Worm (Caenorhabditis elegans): ENCODE measurements around the gene prdx-6.

Gene prdx-6

ce11 chrIV:255379-255857 is 37.1 kb downstream of the prdx-6 start, which contains the start of gene rcat-1 (continued):
- TF ChIP-seq nhr-77 (tag; optimal IDR thresholded peaks at IDR 0.05) (peak; percentile 85), snpc-1.2 (GFP tag; IDR thresholded peaks at IDR 0.05) (no peak), nhr-48 (tag; optimal IDR thresholded peaks at IDR 0.05) (no peak), ZK546.5 (tag; optimal IDR thresholded peaks at IDR 0.05) (no peak), F37D6.2 (tag; optimal IDR thresholded peaks at IDR 0.05) (no peak), mxl-3 (GFP tag; optimal IDR thresholded peaks at IDR 0.05) (no peak), nhr-25 (tag; optimal IDR thresholded peaks at IDR 0.05; ENCODE audit: borderline replicate concordance, insufficient read depth) (peak; percentile 40), dmd-6 (GFP tag; IDR thresholded peaks at IDR 0.05) (no peak), php-3 (GFP tag; IDR thresholded peaks at IDR 0.05) (0 out of 2 replicates have a peak, but pooled peaks have one; percentile 12), nhr-11 (tag; optimal IDR thresholded peaks at IDR 0.05) (peak; percentile 73), nhr-6 (tag; optimal IDR thresholded peaks at IDR 0.05) (peak; percentile 89), nhr-28 (tag; optimal IDR thresholded peaks at IDR 0.05) (peak; percentile 47), F26F4.8 (GFP tag; conservative IDR thresholded peaks at IDR 0.05) (no peak), hif-1 (tag; optimal IDR thresholded peaks at IDR 0.05) (peak in 1 of 2 experiments; percentile 61), T26A8.4 (GFP tag; IDR thresholded peaks at IDR 0.05) (no peak), hlh-30 (tag; optimal IDR thresholded peaks at IDR 0.05; ENCODE audit: insufficient read depth) (peak; percentile 88), arid-1 (GFP tag; conservative IDR thresholded peaks at IDR 0.05) (no peak), ces-1 (GFP tag; optimal IDR thresholded peaks at IDR 0.05) (no peak), aha-1 (tag) (no peak), lim-7 (GFP tag; IDR thresholded peaks at IDR 0.05) (no peak), duxl-1 (tag; optimal IDR thresholded peaks at IDR 0.05; ENCODE audit: poor library complexity) (no peak), R02D3.7 (tag; optimal IDR thresholded peaks at IDR 0.05) (peak; percentile 100), egl-43 (GFP tag; IDR thresholded peaks at IDR 0.05) (no peak), ztf-7 (tag; optimal IDR thresholded peaks at IDR 0.05) (peak; percentile 22), dpl-1 (GFP tag; optimal IDR thresholded peaks at IDR 0.05) (peak; percentile 95), mes-2 (tag; optimal IDR thresholded peaks at IDR 0.05; ENCODE audit: poor library complexity, severe bottlenecking) (peak; percentile 92), fkh-10 (GFP tag; optimal IDR thresholded peaks at IDR 0.05) (no peak), Y48G9A.11 (GFP tag; IDR thresholded peaks at IDR 0.05) (no peak), mxl-2 (GFP tag; conservative IDR thresholded peaks at IDR 0.05) (no peak), unc-62 (GFP tag; optimal IDR thresholded peaks at IDR 0.05 in 1 of 2) (peak in 1 of 2 experiments; percentile 49), unc-62 (tag; optimal IDR thresholded peaks at IDR 0.05) (no peak), madf-5 (GFP tag; IDR thresholded peaks at IDR 0.05) (no peak), aly-2 (tag; optimal IDR thresholded peaks at IDR 0.05) (no peak), T20F7.1 (GFP tag; optimal IDR thresholded peaks at IDR 0.05) (no peak), F10B5.3 (tag; optimal IDR thresholded peaks at IDR 0.05) (no peak), lir-3 (tag; optimal IDR thresholded peaks at IDR 0.05) (no peak)

DNA sequence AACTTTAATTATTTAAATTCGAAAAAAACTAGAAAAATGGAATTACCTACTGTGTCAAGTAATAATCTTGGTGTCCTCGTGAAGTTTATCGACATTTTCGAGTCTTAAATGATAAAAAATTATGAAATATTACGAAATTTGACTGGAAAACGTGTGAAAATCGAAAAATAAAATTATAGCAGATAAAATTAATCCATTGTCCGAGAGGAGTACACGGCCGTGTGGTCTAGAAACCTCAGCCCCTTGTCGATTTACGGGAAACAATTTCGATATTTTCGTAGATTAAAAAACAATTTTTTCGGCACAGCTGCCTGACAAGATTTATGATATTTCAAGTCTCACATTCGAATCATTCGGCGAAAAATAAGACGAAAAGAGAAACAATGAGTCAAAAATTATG is 38.7 kb downstream of the prdx-6 start, which contains the start of gene R02D3.8:
Gene R02D3.8, minus strand, starts transcription at position 109 of the 400 bp plus-strand sequence.
- TF ChIP-seq zip-2 (tag; optimal IDR thresholded peaks at IDR 0.05) (no peak), T26A8.4 (GFP tag; IDR thresholded peaks at IDR 0.05) (no peak), nhr-10 (tag; optimal IDR thresholded peaks at IDR 0.05) (no peak), egl-27 (tag; optimal IDR thresholded peaks at IDR 0.05) (no peak), zfp-3 (GFP tag; conservative IDR thresholded peaks at IDR 0.05) (no peak), daf-12 (tag; optimal IDR thresholded peaks at IDR 0.05) (no peak), R02D3.7 (tag; optimal IDR thresholded peaks at IDR 0.05) (peak; percentile 98), jun-1 (tag; optimal IDR thresholded peaks at IDR 0.05) (no peak), lin-39 (tag; optimal IDR thresholded peaks at IDR 0.05) (no peak), F44E2.7 (GFP tag; IDR thresholded peaks at IDR 0.05) (no peak), hmg-1.1 (GFP tag; IDR thresholded peaks at IDR 0.05) (no peak), hif-1 (tag; optimal IDR thresholded peaks at IDR 0.05) (peak in 1 of 2 experiments; percentile 73), php-3 (GFP tag; IDR thresholded peaks at IDR 0.05) (no peak), pha-4 (GFP tag; IDR thresholded peaks at IDR 0.05) (no peak), pha-4 (tag; optimal IDR thresholded peaks at IDR 0.05) (no peak), ama-1 (optimal IDR thresholded peaks at IDR 0.05) (no peak), rbr-2 (tag; optimal IDR thresholded peaks at IDR 0.05) (no peak), ztf-7 (tag; optimal IDR thresholded peaks at IDR 0.05) (peak; percentile 3), ZK546.5 (tag; optimal IDR thresholded peaks at IDR 0.05) (no peak), daf-16 (GFP tag; optimal IDR thresholded peaks at IDR 0.05) (no peak), daf-16 (tag; optimal IDR thresholded peaks at IDR 0.05) (peak; percentile 29), F49E8.2 (tag; optimal IDR thresholded peaks at IDR 0.05; ENCODE audit: borderline replicate concordance) (no peak), nhr-111 (GFP tag; optimal IDR thresholded peaks at IDR 0.05) (no peak)
